Fruit fly (Drosophila melanogaster) whole organism, embryonic: ENCODE data around the gene Antdh.

Source experiments
- Ada2b ChIP-seq: fragments of 200-800 bp; sonication (Bioruptor generic); IDR thresholded peaks from 2 replicates; pipeline ENCODE4 v1.3.6; 2022; ENCODE audit warnings: missing biosample characterization, missing genetic modification characterization
- Adf1 ChIP-seq: fragments of 200-800 bp; sonication (Bioruptor generic); IDR thresholded peaks from 2 replicates; pipeline ENCODE4 v1.3.6; 2022; ENCODE audit warnings: missing biosample characterization, missing genetic modification characterization
- Atf3 ChIP-seq: fragments of 200-800 bp; sonication (Bioruptor generic); optimal IDR thresholded peaks from 3 replicates; lab custom pipeline; 2016; ENCODE audit warnings: missing biosample characterization, missing genetic modification characterization
- CG10979 ChIP-seq: fragments of 200-800 bp; sonication (Bioruptor generic); optimal IDR thresholded peaks from 2 replicates; lab custom pipeline; 2018; ENCODE audit warnings: missing biosample characterization, mild to moderate bottlenecking, missing genetic modification characterization, moderate library complexity
- CG11504 ChIP-seq: fragments of 200-800 bp; sonication (Bioruptor generic); optimal IDR thresholded peaks from 3 replicates; lab custom pipeline; 2019; ENCODE audit warnings: missing biosample characterization, mild to moderate bottlenecking, missing genetic modification characterization, moderate library complexity
- CG11560 ChIP-seq: fragments of 200-800 bp; sonication (Bioruptor generic); IDR thresholded peaks from 3 replicates; pipeline ENCODE4 v1.3.6; 2022; ENCODE audit warnings: missing biosample characterization, missing genetic modification characterization
- CG1233 ChIP-seq: fragments of 200-800 bp; sonication (Bioruptor generic); optimal IDR thresholded peaks from 4 replicates; lab custom pipeline; 2018; ENCODE audit warnings: missing biosample characterization, mild to moderate bottlenecking, missing genetic modification characterization
- CG13287 ChIP-seq: fragments of 200-800 bp; sonication (Bioruptor generic); IDR thresholded peaks from 2 replicates; pipeline ENCODE4 v1.3.6; 2022; ENCODE audit warnings: missing biosample characterization, missing genetic modification characterization; ENCODE audit not compliant: partially characterized antibody
- CG14014 ChIP-seq: fragments of 200-800 bp; sonication (Bioruptor generic); IDR thresholded peaks from 2 replicates; pipeline ENCODE4 v1.3.6; 2022; ENCODE audit warnings: missing biosample characterization, missing genetic modification characterization
- CG14710 ChIP-seq: fragments of 200-800 bp; sonication (Bioruptor generic); optimal IDR thresholded peaks from 3 replicates; lab custom pipeline; 2019; ENCODE audit warnings: missing biosample characterization, mild to moderate bottlenecking, missing genetic modification characterization, moderate library complexity
- CG2116 ChIP-seq: fragments of 200-800 bp; sonication (Bioruptor generic); optimal IDR thresholded peaks from 3 replicates; lab custom pipeline; 2018; ENCODE audit warnings: missing biosample characterization, mild to moderate bottlenecking, missing genetic modification characterization
- CG2199 ChIP-seq: fragments of 200-800 bp; sonication (Bioruptor generic); IDR thresholded peaks from 3 replicates; pipeline ENCODE4 v1.3.6; 2022; ENCODE audit warnings: missing biosample characterization, missing genetic modification characterization
- CG3847 ChIP-seq: fragments of 200-800 bp; sonication (Bioruptor generic); IDR thresholded peaks from 2 replicates; pipeline ENCODE4 v1.3.6; 2022; ENCODE audit warnings: missing biosample characterization, missing genetic modification characterization
- CG4730 ChIP-seq: fragments of 200-800 bp; sonication (Bioruptor generic); IDR thresholded peaks from 2 replicates; pipeline ENCODE4 v1.3.6; 2022; ENCODE audit warnings: missing biosample characterization, missing genetic modification characterization
- CG6272 ChIP-seq: fragments of 200-800 bp; sonication (Bioruptor generic); IDR thresholded peaks from 2 replicates; pipeline ENCODE4 v1.3.6; 2022; ENCODE audit warnings: missing biosample characterization, missing genetic modification characterization
- CG6791 ChIP-seq: fragments of 200-800 bp; sonication (Bioruptor generic); IDR thresholded peaks from 3 replicates; pipeline ENCODE4 v1.3.6; 2022; ENCODE audit warnings: missing biosample characterization, missing genetic modification characterization; ENCODE audit not compliant: partially characterized antibody
- CG7963 ChIP-seq: fragments of 200-800 bp; sonication (Bioruptor generic); IDR thresholded peaks from 3 replicates; pipeline ENCODE4 v1.3.6; 2022; ENCODE audit warnings: missing biosample characterization, missing genetic modification characterization; ENCODE audit not compliant: partially characterized antibody
- CG8281 ChIP-seq: fragments of 200-800 bp; sonication (Bioruptor generic); optimal IDR thresholded peaks from 2 replicates; lab custom pipeline; 2018; ENCODE audit warnings: missing biosample characterization, mild to moderate bottlenecking, missing genetic modification characterization, moderate library complexity
- CG9437 ChIP-seq: fragments of 200-800 bp; sonication (Bioruptor generic); optimal IDR thresholded peaks from 2 replicates; lab custom pipeline; 2018; ENCODE audit warnings: missing biosample characterization, mild to moderate bottlenecking, missing genetic modification characterization
- CG9727 ChIP-seq: fragments of 200-800 bp; sonication (Bioruptor generic); optimal IDR thresholded peaks from 3 replicates; lab custom pipeline; 2017; ENCODE audit warnings: missing biosample characterization, mild to moderate bottlenecking, missing genetic modification characterization
- CG9932 ChIP-seq: fragments of 200-800 bp; sonication (Bioruptor generic); IDR thresholded peaks from 2 replicates; pipeline ENCODE4 v1.3.6; 2022; ENCODE audit warnings: missing biosample characterization, missing genetic modification characterization
- Dbx ChIP-seq: fragments of 200-800 bp; sonication (Bioruptor generic); IDR thresholded peaks from 3 replicates; pipeline ENCODE4 v1.3.6; 2022; ENCODE audit warnings: missing biosample characterization, missing genetic modification characterization
- Dip3 ChIP-seq: fragments of 200-800 bp; sonication (Bioruptor generic); optimal IDR thresholded peaks from 3 replicates; lab custom pipeline; 2016; ENCODE audit warnings: missing biosample characterization, missing genetic modification characterization
- E2f2 ChIP-seq: fragments of 200-800 bp; sonication (Bioruptor generic); IDR thresholded peaks from 2 replicates; pipeline ENCODE4 v1.3.6; 2022; ENCODE audit warnings: missing biosample characterization, missing genetic modification characterization
- Fer2 ChIP-seq: fragments of 200-800 bp; sonication (Bioruptor generic); optimal IDR thresholded peaks from 2 replicates; lab custom pipeline; 2018; ENCODE audit warnings: missing biosample characterization, mild to moderate bottlenecking, missing genetic modification characterization, moderate library complexity
- MBD-R2 ChIP-seq: fragments of 200-800 bp; sonication (Bioruptor generic); IDR thresholded peaks from 2 replicates; pipeline ENCODE4 v1.3.6; 2022; ENCODE audit warnings: missing biosample characterization, missing genetic modification characterization
- NC2β ChIP-seq: fragments of 200-800 bp; sonication (Bioruptor generic); optimal IDR thresholded peaks from 2 replicates; lab custom pipeline; 2016; ENCODE audit warnings: missing biosample characterization, missing genetic modification characterization
- Ravus ChIP-seq: fragments of 200-800 bp; sonication (Bioruptor generic); IDR thresholded peaks from 2 replicates; pipeline ENCODE4 v1.3.6; 2022; ENCODE audit warnings: missing biosample characterization, missing genetic modification characterization
- Six4 ChIP-seq: fragments of 200-800 bp; sonication (Bioruptor generic); optimal IDR thresholded peaks from 2 replicates; lab custom pipeline; 2016; ENCODE audit warnings: missing biosample characterization, missing genetic modification characterization
- ac ChIP-seq: fragments of 200-800 bp; sonication (Bioruptor generic); optimal IDR thresholded peaks from 3 replicates; lab custom pipeline; 2017; ENCODE audit warnings: missing biosample characterization, mild to moderate bottlenecking, missing genetic modification characterization
- bcd ChIP-seq: fragments of 200-800 bp; sonication (Bioruptor generic); optimal IDR thresholded peaks from 2 replicates; lab custom pipeline; 2017; ENCODE audit warnings: missing biosample characterization, mild to moderate bottlenecking, missing genetic modification characterization
- br ChIP-seq: fragments of >200 bp; optimal IDR thresholded peaks from 2 replicates; lab custom pipeline; 2017
- cg ChIP-seq: fragments of 200-800 bp; sonication (Bioruptor generic); optimal IDR thresholded peaks from 3 replicates; lab custom pipeline; 2019; ENCODE audit warnings: missing biosample characterization, mild to moderate bottlenecking, missing genetic modification characterization, moderate library complexity
- crc ChIP-seq: fragments of 200-800 bp; sonication (Bioruptor generic); optimal IDR thresholded peaks from 2 replicates; lab custom pipeline; 2016; ENCODE audit warnings: missing biosample characterization, missing genetic modification characterization
- dm ChIP-seq: fragments of 200-800 bp; sonication (Bioruptor generic); optimal IDR thresholded peaks from 3 replicates; lab custom pipeline; 2016; ENCODE audit warnings: missing biosample characterization, missing genetic modification characterization
- dmrt11E ChIP-seq: fragments of 200-800 bp; sonication (Bioruptor generic); optimal IDR thresholded peaks from 3 replicates; lab custom pipeline; 2018; ENCODE audit warnings: missing biosample characterization, mild to moderate bottlenecking, missing genetic modification characterization, moderate library complexity
- eyg ChIP-seq: fragments of 200-800 bp; sonication (Bioruptor generic); optimal IDR thresholded peaks from 3 replicates; lab custom pipeline; 2016; ENCODE audit warnings: missing biosample characterization, missing genetic modification characterization
- ftz-f1 ChIP-seq: fragments of 200-800 bp; sonication (Bioruptor generic); optimal IDR thresholded peaks from 2 replicates; lab custom pipeline; 2016; ENCODE audit warnings: missing biosample characterization, missing genetic modification characterization
- gce ChIP-seq: fragments of 200-800 bp; sonication (Bioruptor generic); IDR thresholded peaks from 3 replicates; pipeline ENCODE4 v1.3.6; 2022; ENCODE audit warnings: missing biosample characterization, missing genetic modification characterization
- gcm ChIP-seq: fragments of 200-800 bp; sonication (Bioruptor generic); optimal IDR thresholded peaks from 2 replicates; lab custom pipeline; 2019; ENCODE audit warnings: missing biosample characterization, mild to moderate bottlenecking, missing genetic modification characterization, moderate library complexity
- grau ChIP-seq: fragments of 200-800 bp; optimal IDR thresholded peaks from 3 replicates; lab custom pipeline; 2019; ENCODE audit warnings: missing biosample characterization, mild to moderate bottlenecking, missing genetic modification characterization, moderate library complexity
- hth ChIP-seq: fragments of >200 bp; optimal IDR thresholded peaks from 2 replicates; lab custom pipeline; 2017; ENCODE audit warnings: inconsistent platforms
- org-1 ChIP-seq: fragments of 200-800 bp; sonication (Bioruptor generic); optimal IDR thresholded peaks from 2 replicates; lab custom pipeline; 2017; ENCODE audit warnings: missing biosample characterization, missing genetic modification characterization
- pzg ChIP-seq: fragments of 200-800 bp; sonication (Bioruptor generic); optimal IDR thresholded peaks from 3 replicates; lab custom pipeline; 2018; ENCODE audit warnings: missing biosample characterization, mild to moderate bottlenecking, missing genetic modification characterization, moderate library complexity
- row ChIP-seq: fragments of 200-800 bp; sonication (Bioruptor generic); IDR thresholded peaks from 3 replicates; pipeline ENCODE4 v1.3.6; 2022; ENCODE audit warnings: missing biosample characterization, missing genetic modification characterization
- scrt ChIP-seq: fragments of 200-800 bp; sonication (Bioruptor generic); optimal IDR thresholded peaks from 2 replicates; lab custom pipeline; 2018; ENCODE audit warnings: missing biosample characterization, mild to moderate bottlenecking, missing genetic modification characterization, moderate library complexity
- sens ChIP-seq: fragments of 200-800 bp; sonication (Bioruptor generic); peaks from one replicate; lab custom pipeline; 2016; ENCODE audit warnings: missing biosample characterization, missing genetic modification characterization
- shn ChIP-seq: fragments of 200-800 bp; sonication (Bioruptor generic); optimal IDR thresholded peaks from 3 replicates; lab custom pipeline; 2016; ENCODE audit warnings: missing biosample characterization, missing genetic modification characterization
- sna ChIP-seq: fragments of 200-800 bp; sonication (Bioruptor generic); IDR thresholded peaks from 2 replicates; pipeline ENCODE4 v1.3.6; 2022; ENCODE audit warnings: missing biosample characterization, missing genetic modification characterization; ENCODE audit not compliant: partially characterized antibody
- sqz ChIP-seq: fragments of 200-800 bp; sonication (Bioruptor generic); optimal IDR thresholded peaks from 3 replicates; lab custom pipeline; 2018; ENCODE audit warnings: missing biosample characterization, mild to moderate bottlenecking, missing genetic modification characterization
- tna ChIP-seq: fragments of 200-800 bp; sonication (Bioruptor generic); IDR thresholded peaks from 2 replicates; pipeline ENCODE4 v1.3.6; 2022; ENCODE audit warnings: missing biosample characterization, missing genetic modification characterization; ENCODE audit not compliant: partially characterized antibody

The Antdh gene

DNA sequence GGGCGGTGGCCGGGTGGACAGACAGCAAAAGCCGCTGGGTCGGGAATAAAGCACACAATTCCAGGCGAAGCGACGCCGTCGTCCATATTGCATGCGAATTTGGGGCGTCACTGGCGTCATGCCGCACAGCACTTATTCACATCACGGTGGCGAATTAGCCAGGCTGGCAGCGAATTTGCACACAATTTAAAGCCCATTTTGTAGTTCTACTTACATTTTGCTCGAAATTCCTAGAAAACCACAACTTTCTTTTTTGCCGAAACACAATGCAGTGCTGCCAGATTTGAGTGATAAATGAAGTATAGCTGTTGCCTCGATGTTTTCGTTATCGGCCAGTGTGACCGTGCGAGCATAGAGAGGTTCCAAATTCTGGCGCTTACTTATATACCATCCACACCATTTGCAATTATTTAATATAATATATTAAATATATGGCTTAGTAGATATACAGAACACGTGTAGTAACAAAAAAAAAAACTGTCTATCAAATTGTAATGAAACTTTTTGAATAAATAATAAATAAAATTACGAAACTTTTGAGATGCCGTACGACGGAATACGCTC, 20.5 kb downstream of the Antdh start, which contains the start of gene Ran (continued):
- TF ChIP-seq CG1233: no peak
- TF ChIP-seq org-1 (GFP tag; lab: Kevin White, UChicago): no peak
- no peak for TF ChIP-seq bcd (GFP tag; lab: Kevin White, UChicago)
- peak; percentile 47 for TF ChIP-seq CG3847 (GFP tag; lab: Robert Waterston, UW)
- no peak for TF ChIP-seq sna (GFP tag; lab: Robert Waterston, UW)
- TF ChIP-seq Dip3: no peak
- no peak for TF ChIP-seq Fer2 (tag; lab: Kevin White, UChicago)
- no peak for TF ChIP-seq Dbx (GFP tag; lab: Robert Waterston, UW)
- TF ChIP-seq CG6272: no peak
- peak; percentile 15; the same call in 1 of the 3 replicates for TF ChIP-seq CG6791 (GFP tag; lab: Robert Waterston, UW)
- no peak for TF ChIP-seq CG2116 (GFP tag; lab: Kevin White, UChicago)
- no peak for TF ChIP-seq CG14014 (GFP tag; lab: Robert Waterston, UW)
- peak; percentile 23; the same call in 1 of the 2 replicates for TF ChIP-seq E2f2 (GFP tag; lab: Robert Waterston, UW)
- TF ChIP-seq tna (GFP tag; lab: Robert Waterston, UW): no peak
- TF ChIP-seq sqz (GFP tag; lab: Kevin White, UChicago): no peak
- TF ChIP-seq ftz-f1 (GFP tag; lab: Kevin White, UChicago): no peak

DNA sequence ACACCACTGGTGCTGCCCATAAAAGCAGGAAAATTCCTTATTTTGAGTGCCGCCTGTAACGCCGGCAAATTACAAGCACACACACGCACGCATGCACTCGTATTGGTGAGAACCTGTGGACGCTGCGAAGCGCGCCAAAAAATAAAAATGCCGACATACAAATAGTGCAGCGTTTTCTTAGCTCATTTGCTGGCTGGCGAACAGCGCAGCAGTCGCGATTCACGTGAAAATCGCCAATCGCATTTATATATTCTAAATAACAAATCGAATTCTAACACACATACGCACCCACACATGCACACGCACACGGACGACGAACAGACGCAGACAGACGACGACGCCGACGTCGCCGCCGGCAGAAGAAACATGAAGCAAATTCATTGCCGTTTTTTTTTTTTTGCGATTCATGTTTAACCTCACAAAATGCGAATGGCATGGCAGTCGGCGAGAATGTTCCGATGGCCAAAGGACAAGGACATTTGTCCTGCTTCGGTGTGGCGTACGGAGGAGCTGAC, 21.2 kb downstream of the Antdh start:
- TF ChIP-seq Ravus (GFP tag; lab: Robert Waterston, UW) (no peak), gcm (no peak), dmrt11E (tag; lab: Kevin White, UChicago) (no peak), grau (tag; lab: Kevin White, UChicago) (peak; percentile 83), CG4730 (GFP tag; lab: Robert Waterston, UW) (no peak), Adf1 (peak; percentile 93), scrt (GFP tag; lab: Kevin White, UChicago) (peak; percentile 12), CG2199 (GFP tag; lab: Robert Waterston, UW) (no peak), shn (GFP tag; lab: Kevin White, UChicago) (no peak), Atf3 (no peak), br (no peak), CG11560 (tag; lab: Robert Waterston, UW) (no peak), crc (GFP tag; lab: Kevin White, UChicago) (no peak), Six4 (GFP tag; lab: Kevin White, UChicago) (no peak), CG14710 (no peak), Ada2b (GFP tag; lab: Robert Waterston, UW) (no peak), sens (GFP tag; lab: Kevin White, UChicago) (peak; percentile 32), CG7963 (GFP tag; lab: Robert Waterston, UW) (no peak), dm (GFP tag; lab: Kevin White, UChicago) (peak; percentile 68), CG11504 (tag; lab: Kevin White, UChicago) (no peak), pzg (GFP tag; lab: Kevin White, UChicago) (no peak), NC2β (GFP tag; lab: Kevin White, UChicago) (no peak), row (peak; percentile 18; the same call in 1 of the 3 replicates), gce (GFP tag; lab: Robert Waterston, UW) (no peak), hth (lab: Kevin White, UChicago) (no peak), eyg (GFP tag; lab: Kevin White, UChicago) (no peak), CG9727 (GFP tag; lab: Kevin White, UChicago) (no peak), CG9932 (GFP tag; lab: Robert Waterston, UW) (no peak), CG9437 (no peak), MBD-R2 (GFP tag; lab: Robert Waterston, UW) (no peak), CG10979 (no peak), CG8281 (tag; lab: Kevin White, UChicago) (no peak), CG13287 (no peak), cg (GFP tag; lab: Kevin White, UChicago) (peak; percentile 83), ac (GFP tag; lab: Kevin White, UChicago) (no peak)
